Worm (Caenorhabditis elegans): Measurements from ENCODE around the gene Y20C6A.1.

Y20C6A.1 gene

ce11 chrV:17328497-17328896, 48.0 kb downstream of the Y20C6A.1 start, which contains the start of gene srg-44:
TSS of gene srg-44 (plus strand) at chrV:17328797.
- TF ChIP-seq grh-1 (GFP tag; IDR thresholded peaks at IDR 0.05) (no peak), snu-23 (GFP tag; optimal IDR thresholded peaks at IDR 0.05) (no peak), aly-2 (tag; optimal IDR thresholded peaks at IDR 0.05) (no peak), nhr-12 (tag; optimal IDR thresholded peaks at IDR 0.05) (no peak), lin-15B (tag; optimal IDR thresholded peaks at IDR 0.05) (no peak), vab-15 (tag; optimal IDR thresholded peaks at IDR 0.05) (no peak), ets-5 (GFP tag; IDR thresholded peaks at IDR 0.05) (no peak), egl-13 (tag; optimal IDR thresholded peaks at IDR 0.05) (no peak), nhr-76 (tag; optimal IDR thresholded peaks at IDR 0.05) (no peak), lin-35 (GFP tag; optimal IDR thresholded peaks at IDR 0.05) (no peak), nhr-47 (tag; optimal IDR thresholded peaks at IDR 0.05) (no peak), irx-1 (tag; optimal IDR thresholded peaks at IDR 0.05) (no peak), skn-1 (tag; optimal IDR thresholded peaks at IDR 0.05) (no peak), C16A3.4 (tag; optimal IDR thresholded peaks at IDR 0.05) (no peak), ceh-8 (GFP tag; optimal IDR thresholded peaks at IDR 0.05) (no peak)

- no peak for TF ChIP-seq nhr-47 (tag; optimal IDR thresholded peaks at IDR 0.05)
- no peak for TF ChIP-seq lin-39 (tag; optimal IDR thresholded peaks at IDR 0.05)
- TF ChIP-seq lin-14 (GFP tag; optimal IDR thresholded peaks at IDR 0.05), result no peak
- no peak for TF ChIP-seq hlh-17 (GFP tag; optimal IDR thresholded peaks at IDR 0.05; ENCODE audit: borderline replicate concordance)
- TF ChIP-seq lin-15B (tag; optimal IDR thresholded peaks at IDR 0.05), result no peak
- no peak for TF ChIP-seq nhr-77 (tag; optimal IDR thresholded peaks at IDR 0.05)
- no peak for TF ChIP-seq elt-3 (tag; optimal IDR thresholded peaks at IDR 0.05)
- TF ChIP-seq ztf-11 (tag; optimal IDR thresholded peaks at IDR 0.05), result no peak
- TF ChIP-seq F16B12.6 (tag; optimal IDR thresholded peaks at IDR 0.05), result no peak
Observed at ce11 chrV:17327867-17328266, 48.7 kb downstream of the Y20C6A.1 start, which contains the start of gene sdz-16. TSS of gene sdz-16 (minus strand) at chrV:17327967.

ce11 chrV:17323876-17324275, 52.7 kb downstream of the Y20C6A.1 start:
- TF ChIP-seq nhr-71 (tag; optimal IDR thresholded peaks at IDR 0.05) (no peak), ceh-8 (GFP tag; optimal IDR thresholded peaks at IDR 0.05) (peak; percentile 47)

ce11 chrV:17322397-17322909, 54.1 kb downstream of the Y20C6A.1 start, which contains the start of gene F31E9.3:
TSS of gene F31E9.3 (plus strand) at chrV:17322590.
- no peak for TF ChIP-seq nhr-90 (tag; optimal IDR thresholded peaks at IDR 0.05; ENCODE audit: poor library complexity)
- TF ChIP-seq elt-2 (tag; optimal IDR thresholded peaks at IDR 0.05), result peak; percentile 2
- TF ChIP-seq pag-3 (tag; optimal IDR thresholded peaks at IDR 0.05; ENCODE audit: borderline replicate concordance, insufficient read depth), result no peak
- TF ChIP-seq unc-62 (GFP tag; optimal IDR thresholded peaks at IDR 0.05), result no peak
- no peak for TF ChIP-seq blmp-1 (tag; optimal IDR thresholded peaks at IDR 0.05)
- TF ChIP-seq unc-86 (tag; optimal IDR thresholded peaks at IDR 0.05), result no peak
- TF ChIP-seq Y116A8C.19 (tag; optimal IDR thresholded peaks at IDR 0.05; ENCODE audit: borderline replicate concordance), result no peak
- TF ChIP-seq nhr-77 (tag; optimal IDR thresholded peaks at IDR 0.05), result no peak
- TF ChIP-seq aly-2 (tag; optimal IDR thresholded peaks at IDR 0.05), result no peak
- TF ChIP-seq efl-1 (optimal IDR thresholded peaks at IDR 0.05), result no peak
- TF ChIP-seq efl-1 (GFP tag; optimal IDR thresholded peaks at IDR 0.05 in 1 of 2), result peak in 1 of 2 experiments; percentile 55
